Worm (Caenorhabditis elegans) whole organism, L3 larva: Measurements from ENCODE around the gene Y45F3A.1.

Experiments
- aly-2 ChIP-seq: fragments of 150-350 bp; optimal IDR thresholded peaks from 2 replicates; lab custom pipeline; 2014; ENCODE audit warnings: missing biosample characterization, missing genetic modification characterization
- ama-1 ChIP-seq: fragments of 150-350 bp; optimal IDR thresholded peaks from 2 replicates; lab custom pipeline; 2018
- ceh-28 ChIP-seq: fragments of 150-350 bp; optimal IDR thresholded peaks from 2 replicates; lab custom pipeline; 2014; ENCODE audit warnings: missing biosample characterization, missing genetic modification reagents, missing genetic modification characterization
- daf-12 ChIP-seq: fragments of 150-350 bp; optimal IDR thresholded peaks from 2 replicates; lab custom pipeline; 2014; ENCODE audit warnings: missing biosample characterization, missing genetic modification reagents, missing genetic modification characterization
- egl-27 ChIP-seq: sonication (generic microtip); optimal IDR thresholded peaks from 4 replicates; lab custom pipeline; 2017; ENCODE audit warnings: missing biosample characterization, missing genetic modification reagents, missing genetic modification characterization
- lin-15B ChIP-seq: fragments of 150-350 bp; optimal IDR thresholded peaks from 2 replicates; lab custom pipeline; 2014; ENCODE audit warnings: missing biosample characterization, missing genetic modification characterization
- nhr-76 ChIP-seq: fragments of 150-350 bp; sonication (generic microtip); optimal IDR thresholded peaks from 5 replicates; lab custom pipeline; 2014; ENCODE audit warnings: missing biosample characterization, missing genetic modification characterization
- tbx-2 ChIP-seq: sonication (generic microtip); optimal IDR thresholded peaks from 2 replicates; lab custom pipeline; 2016; ENCODE audit warnings: mild to moderate bottlenecking, missing genetic modification characterization, missing compliant biosample characterization
- zag-1 ChIP-seq: fragments of 150-350 bp; optimal IDR thresholded peaks from 2 replicates; lab custom pipeline; 2014; ENCODE audit warnings: missing biosample characterization, missing genetic modification characterization
- ztf-4 ChIP-seq: fragments of 150-350 bp; optimal IDR thresholded peaks from 2 replicates; lab custom pipeline; 2014; ENCODE audit warnings: missing biosample characterization, missing genetic modification characterization

DNA sequence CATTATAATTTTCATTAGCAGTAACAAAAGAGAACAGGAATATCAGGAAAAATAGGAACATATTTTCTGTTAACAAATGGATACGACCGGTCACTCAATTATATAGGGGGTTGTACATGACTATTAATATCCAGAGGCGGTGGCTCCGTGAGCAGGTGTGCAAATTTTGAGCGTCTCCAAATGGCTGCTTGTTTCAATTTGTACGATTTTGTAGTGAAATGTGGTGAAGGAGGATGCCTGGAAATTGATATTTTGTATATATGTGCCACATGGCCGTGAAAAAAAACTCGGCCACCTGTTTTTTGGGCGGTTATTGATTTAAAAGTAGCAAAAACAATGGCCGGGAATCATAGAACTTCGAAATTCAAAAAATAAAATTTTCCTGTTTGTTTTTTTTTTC lies 31.0 kb upstream of the Y45F3A.1 start, which contains the start of gene Y45F3A.8:
- TF ChIP-seq egl-27 (tag; lab: Kevin White, UChicago): no peak
- TF ChIP-seq tbx-2 (tag; lab: Kevin White, UChicago): no peak
- no peak for TF ChIP-seq aly-2 (tag; lab: Kevin White, UChicago)
- TF ChIP-seq daf-12 (tag; lab: Kevin White, UChicago): no peak
- no peak for TF ChIP-seq zag-1 (tag; lab: Kevin White, UChicago)
- no peak for TF ChIP-seq ztf-4 (tag; lab: Kevin White, UChicago)
- TF ChIP-seq nhr-76 (tag; lab: Kevin White, UChicago): no peak
- no peak for TF ChIP-seq lin-15B (tag; lab: Kevin White, UChicago)
- no peak for TF ChIP-seq ama-1
- no peak for TF ChIP-seq ceh-28 (tag; lab: Kevin White, UChicago)
